In the genomic region with DNA sequence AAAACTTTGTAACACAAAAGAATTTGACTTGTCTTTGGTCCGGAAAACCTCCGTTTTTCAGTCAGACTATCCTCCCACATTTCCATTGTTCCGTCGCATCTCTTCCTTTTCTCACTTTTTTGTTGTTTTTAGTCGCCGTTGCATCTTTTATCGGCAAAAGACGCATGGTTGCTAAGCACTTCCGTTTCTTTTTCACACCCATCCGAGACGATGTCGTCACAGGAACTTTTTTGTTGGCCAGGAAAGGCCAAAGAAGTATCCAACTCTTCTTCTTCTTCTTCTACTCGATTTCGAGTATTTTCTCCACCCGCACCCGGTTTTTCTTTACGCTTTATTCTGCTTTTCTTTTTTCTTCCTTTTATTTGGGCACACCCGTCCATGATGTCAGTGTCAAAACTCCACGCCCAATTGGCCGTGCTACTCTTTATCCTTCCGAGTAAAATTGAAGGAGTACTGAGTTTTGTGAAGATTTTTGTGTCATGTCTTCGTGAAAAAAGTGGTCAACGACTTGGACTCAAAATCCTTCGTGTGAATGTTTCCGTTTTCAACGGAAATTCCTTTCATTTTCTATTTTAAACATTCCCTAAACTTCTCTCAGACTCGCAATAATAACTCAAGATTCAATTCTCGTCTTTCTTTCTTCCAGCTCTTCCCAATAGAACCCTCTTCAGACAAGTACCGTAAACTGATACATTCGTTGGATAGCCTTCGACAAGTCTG, we compare ENCODE assay signal across 2 worm cellular contexts.
A peak's percentile ranks its signal among the peaks of the same experiment; 100 is the strongest.
TF ChIP-seq lines count a peak whose summit lies in the region.

A gene (plus strand): TSS at position 670 of the 720 bp plus-strand sequence.

TF ChIP-seq in whole organism, L1 larva, 84 proteins besides CTCF, POLR2A, EP300 and RAD21:
- no peak for TF ChIP-seq fos-1 (tag; optimal IDR thresholded peaks at IDR 0.05; lab: Kevin White, UChicago)
- TF ChIP-seq irx-1 (tag; optimal IDR thresholded peaks at IDR 0.05; lab: Kevin White, UChicago), result peak; percentile 36
- TF ChIP-seq ztf-4 (tag; optimal IDR thresholded peaks at IDR 0.05; lab: Kevin White, UChicago), result no peak
- TF ChIP-seq fkh-10 (GFP tag; optimal IDR thresholded peaks at IDR 0.05; lab: Kevin White, UChicago), result peak; percentile 65
- TF ChIP-seq lin-14 (GFP tag; optimal IDR thresholded peaks at IDR 0.05; lab: Kevin White, UChicago), result peak; percentile 62
- TF ChIP-seq efl-1 (optimal IDR thresholded peaks at IDR 0.05; lab: Kevin White, UChicago), result no peak
- peak in 1 of 2 experiments; percentile 13 for TF ChIP-seq efl-1 (GFP tag; optimal IDR thresholded peaks at IDR 0.05 in 1 of 2; lab: Kevin White, UChicago)
- no peak for TF ChIP-seq xbp-1 (tag; optimal IDR thresholded peaks at IDR 0.05; lab: Kevin White, UChicago)

TF ChIP-seq in whole organism, L4 larva, 104 proteins besides CTCF, POLR2A, EP300 and RAD21:
- TF ChIP-seq daf-16 (GFP tag; optimal IDR thresholded peaks at IDR 0.05; lab: Kevin White, UChicago) (no peak), daf-16 (tag; optimal IDR thresholded peaks at IDR 0.05; lab: Kevin White, UChicago) (no peak), fkh-10 (GFP tag; optimal IDR thresholded peaks at IDR 0.05; lab: Kevin White, UChicago) (peak; percentile 67)
